Fruit fly (Drosophila melanogaster): ENCODE data around the gene CG14054.

DNA sequence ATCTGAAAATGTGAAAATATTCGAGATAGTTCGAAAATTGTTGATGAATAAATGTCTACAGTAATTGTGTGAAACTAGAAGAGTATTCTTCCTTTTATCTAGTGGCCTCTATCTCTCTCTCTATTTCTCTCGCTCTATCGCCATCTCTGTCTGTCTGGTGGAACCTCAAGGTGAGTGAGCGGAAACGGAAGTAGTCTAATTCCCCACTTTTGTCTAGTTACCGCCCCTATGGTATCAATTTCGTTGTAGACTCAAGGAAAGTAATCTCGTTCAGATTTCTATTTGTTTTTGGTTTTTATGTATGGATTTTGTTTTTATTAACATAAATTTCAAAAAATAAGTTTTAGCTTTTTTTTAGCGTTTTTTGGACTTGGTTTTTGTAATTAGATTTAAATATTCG, 41.3 kb downstream of the CG14054 start:
- TF ChIP-seq tj (GFP tag; optimal IDR thresholded peaks at IDR 0.05) (no peak), pad (GFP tag; optimal IDR thresholded peaks at IDR 0.05) (no peak), CG7045 (GFP tag; optimal IDR thresholded peaks at IDR 0.05) (no peak), Mnt (GFP tag; optimal IDR thresholded peaks at IDR 0.05) (no peak), kay (GFP tag; ENCODE audit: borderline replicate concordance) (no peak), Clk (GFP tag; optimal IDR thresholded peaks at IDR 0.05) (no peak), cnc (optimal IDR thresholded peaks at IDR 0.05) (no peak)

Measured in whole organism, adult.